Worm (Caenorhabditis elegans) whole organism, late embryonic: ENCODE measurements around the gene snfc-5.

Experiments
- ceh-31 ChIP-seq: sonication (generic microtip); optimal IDR thresholded peaks from 2 replicates; lab custom pipeline; 2016; ENCODE audit warnings: missing genetic modification characterization, missing compliant biosample characterization
- dve-1 ChIP-seq: sonication (generic microtip); optimal IDR thresholded peaks from 2 replicates; lab custom pipeline; 2017; ENCODE audit warnings: antibody characterized with exemption, mild to moderate bottlenecking, missing genetic modification characterization, missing compliant biosample characterization
- fkh-10 ChIP-seq: fragments of 150-350 bp; optimal IDR thresholded peaks from 2 replicates; lab custom pipeline; 2014; ENCODE audit warnings: missing biosample characterization, missing genetic modification reagents, missing genetic modification characterization
- hlh-6 ChIP-seq: sonication (generic microtip); optimal IDR thresholded peaks from 2 replicates; lab custom pipeline; 2016; ENCODE audit warnings: missing genotype, missing genetic modification characterization, missing compliant biosample characterization
- rnt-1 ChIP-seq: sonication (generic microtip); optimal IDR thresholded peaks from 2 replicates; lab custom pipeline; 2016; ENCODE audit warnings: missing genetic modification characterization, missing compliant biosample characterization
- unc-3 ChIP-seq, 2 experiments: fragments of 200-800 bp in 1 of 2; sonication (Bioruptor generic) in 1 of 2; sonication (generic microtip) in 1 of 2; conservative IDR thresholded peaks in 1 of 2; optimal IDR thresholded peaks in 1 of 2; 2 replicates each; pipeline versions ENCODE4 v1.3.6 to Lab custom; 2016 to 2022; ENCODE audit warnings: missing compliant biosample characterization in 2 of 2, missing genetic modification characterization in 2 of 2, missing genetic modification reagents in 1 of 2

DNA sequence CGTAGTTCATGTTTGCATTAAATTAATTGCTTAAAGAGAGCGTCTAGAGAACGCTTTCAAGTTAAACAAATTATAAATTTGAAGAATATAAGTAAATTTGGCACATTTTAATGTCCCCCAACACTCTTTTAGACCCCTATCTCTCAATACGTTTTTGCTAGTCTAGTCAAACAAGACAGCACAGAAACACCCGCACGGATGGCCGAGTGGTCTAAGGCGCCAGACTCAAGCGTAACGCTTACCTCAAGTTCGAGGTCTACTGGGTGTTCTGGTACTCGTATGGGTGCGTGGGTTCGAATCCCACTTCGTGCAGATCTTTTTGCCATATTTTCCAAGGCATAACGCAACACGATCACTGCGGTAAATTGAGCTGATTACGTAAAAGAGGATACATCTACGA, 42.3 kb upstream of the snfc-5 start:
- TF ChIP-seq dve-1 (no peak), hlh-6 (tag; lab: Kevin White, UChicago) (no peak), fkh-10 (GFP tag; lab: Kevin White, UChicago) (no peak), rnt-1 (tag; lab: Kevin White, UChicago) (no peak), unc-3 (GFP tag; conservative IDR thresholded peaks at IDR 0.05; lab: Robert Waterston, UW) (no peak), unc-3 (tag; optimal IDR thresholded peaks at IDR 0.05; lab: Kevin White, UChicago) (no peak), ceh-31 (no peak)
